Worm (Caenorhabditis elegans) whole organism, early embryonic: ENCODE measurements around the gene R160.6.

Experiments used
- B0310.2 ChIP-seq: sonication (generic microtip); optimal IDR thresholded peaks from 2 replicates; lab custom pipeline; 2016; ENCODE audit warnings: mild to moderate bottlenecking, missing genetic modification characterization, missing compliant biosample characterization
- F13C5.2 ChIP-seq: sonication (generic microtip); optimal IDR thresholded peaks from 2 replicates; lab custom pipeline; 2017; ENCODE audit warnings: mild to moderate bottlenecking, missing genetic modification characterization, inconsistent platforms, missing compliant biosample characterization
- aly-1 ChIP-seq: sonication (generic microtip); optimal IDR thresholded peaks from 2 replicates; lab custom pipeline; 2016; ENCODE audit warnings: missing genetic modification characterization, missing compliant biosample characterization
- ama-1 ChIP-seq: fragments of 150-350 bp; optimal IDR thresholded peaks from 2 replicates; lab custom pipeline; 2014
- ceh-13 ChIP-seq: fragments of 200-800 bp; sonication (Bioruptor generic); optimal IDR thresholded peaks from 2 replicates; lab custom pipeline; 2018; ENCODE audit warnings: mild to moderate bottlenecking, missing genetic modification characterization, missing compliant biosample characterization
- ceh-36 ChIP-seq: sonication (generic microtip); optimal IDR thresholded peaks from 2 replicates; lab custom pipeline; 2016; ENCODE audit warnings: missing genetic modification characterization, inconsistent platforms, missing compliant biosample characterization
- ets-7 ChIP-seq: sonication (generic microtip); optimal IDR thresholded peaks from 2 replicates; lab custom pipeline; 2016; ENCODE audit warnings: missing genotype, missing genetic modification characterization, missing compliant biosample characterization
- flt-1 ChIP-seq: fragments of 200-800 bp; sonication (Bioruptor generic); IDR thresholded peaks from 2 replicates; pipeline ENCODE4 v1.3.6; 2022; ENCODE audit warnings: missing genetic modification characterization, missing compliant biosample characterization
- hmbx-1 ChIP-seq: sonication (generic microtip); optimal IDR thresholded peaks from 2 replicates; lab custom pipeline; 2016; ENCODE audit warnings: mild to moderate bottlenecking, missing genetic modification characterization, missing compliant biosample characterization
- hmg-4 ChIP-seq: fragments of 200-800 bp; sonication (Bioruptor generic); optimal IDR thresholded peaks from 2 replicates; lab custom pipeline; 2018; ENCODE audit warnings: mild to moderate bottlenecking, missing genetic modification characterization, missing compliant biosample characterization
- hnd-1 ChIP-seq: sonication (generic microtip); optimal IDR thresholded peaks from 2 replicates; lab custom pipeline; 2016; ENCODE audit warnings: missing genetic modification characterization, missing compliant biosample characterization
- pes-1 ChIP-seq: fragments of 200-800 bp; sonication (Bioruptor generic); IDR thresholded peaks from 2 replicates; pipeline ENCODE4 v1.3.6; 2022; ENCODE audit warnings: missing genetic modification reagents, missing genetic modification characterization, missing compliant biosample characterization
- scrt-1 ChIP-seq: fragments of 200-800 bp; sonication (Bioruptor generic); IDR thresholded peaks from 2 replicates; pipeline ENCODE4 v1.3.6; 2022; ENCODE audit warnings: missing genetic modification characterization, missing compliant biosample characterization
- sea-1 ChIP-seq: fragments of 200-800 bp; sonication (Bioruptor generic); conservative IDR thresholded peaks from 2 replicates; pipeline ENCODE4 v1.3.6; 2022; ENCODE audit warnings: missing genetic modification characterization, missing compliant biosample characterization
- tbx-11 ChIP-seq: fragments of 200-800 bp; sonication (Bioruptor generic); IDR thresholded peaks from 2 replicates; pipeline ENCODE4 v1.3.6; 2022; ENCODE audit warnings: missing genetic modification characterization, missing compliant biosample characterization
- tbx-37 ChIP-seq: fragments of 200-800 bp; sonication (Bioruptor generic); conservative IDR thresholded peaks from 2 replicates; pipeline ENCODE4 v1.3.6; 2022; ENCODE audit warnings: missing genetic modification reagents, missing genetic modification characterization, missing compliant biosample characterization
- tra-4 ChIP-seq: sonication (generic microtip); optimal IDR thresholded peaks from 2 replicates; lab custom pipeline; 2017; ENCODE audit warnings: missing genetic modification characterization, missing compliant biosample characterization

The R160.6 gene

ce11 chrX:4371413-4371812, 1.6 kb downstream of the R160.6 start, which contains the start of gene R160.13:
TSS of gene R160.13 (minus strand) at chrX:4371513.
- TF ChIP-seq scrt-1, result no peak
- no peak for TF ChIP-seq hmbx-1
- no peak for TF ChIP-seq ets-7

- no peak for TF ChIP-seq ets-7
- no peak for TF ChIP-seq flt-1
- TF ChIP-seq pes-1 (GFP tag; lab: Robert Waterston, UW), result no peak
- no peak for TF ChIP-seq tbx-37 (GFP tag; lab: Robert Waterston, UW)
- TF ChIP-seq ceh-13 (GFP tag; lab: Kevin White, UChicago), result no peak
- TF ChIP-seq hmg-4 (GFP tag; lab: Kevin White, UChicago), result no peak
- no peak for TF ChIP-seq sea-1 (GFP tag; lab: Robert Waterston, UW)
- TF ChIP-seq B0310.2 (tag; lab: Kevin White, UChicago), result no peak
- no peak for TF ChIP-seq tra-4 (tag; lab: Kevin White, UChicago)
- TF ChIP-seq hnd-1 (tag; lab: Kevin White, UChicago), result no peak
- TF ChIP-seq hmbx-1, result no peak
- no peak for TF ChIP-seq ama-1 (lab: Kevin White, UChicago)
- no peak for TF ChIP-seq aly-1 (tag; lab: Kevin White, UChicago)
- TF ChIP-seq F13C5.2 (tag; lab: Kevin White, UChicago), result no peak
These were observed 2.3 kb downstream of the R160.6 start, which contains the start of gene R160.5 for ce11 chrX:4370756-4371155. TSS of gene R160.5 (minus strand) at chrX:4370856.

ce11 chrX:4368800-4369199, 4.2 kb downstream of the R160.6 start, which contains the start of gene R160.4:
TSS of gene R160.4 (minus strand) at chrX:4368900.
- no peak for TF ChIP-seq hmg-4 (GFP tag; lab: Kevin White, UChicago)
- TF ChIP-seq aly-1 (tag; lab: Kevin White, UChicago), result no peak

ce11 chrX:4367414-4367813, 5.6 kb downstream of the R160.6 start, which contains the start of gene R160.10:
TSS of gene R160.10 (minus strand) at chrX:4367514.
- TF ChIP-seq F13C5.2 (tag; lab: Kevin White, UChicago) (no peak), ceh-13 (GFP tag; lab: Kevin White, UChicago) (no peak), B0310.2 (tag; lab: Kevin White, UChicago) (no peak), aly-1 (tag; lab: Kevin White, UChicago) (no peak), tra-4 (tag; lab: Kevin White, UChicago) (no peak), hmg-4 (GFP tag; lab: Kevin White, UChicago) (no peak), ceh-36 (tag; lab: Kevin White, UChicago) (no peak), flt-1 (no peak), hmbx-1 (no peak), pes-1 (GFP tag; lab: Robert Waterston, UW) (no peak), sea-1 (GFP tag; lab: Robert Waterston, UW) (no peak), hnd-1 (tag; lab: Kevin White, UChicago) (no peak), tbx-11 (GFP tag; lab: Robert Waterston, UW) (no peak)

ce11 chrX:4366231-4366630, 6.8 kb downstream of the R160.6 start, which contains the start of gene R160.3:
TSS of gene R160.3 (minus strand) at chrX:4366331.
- TF ChIP-seq tbx-11 (GFP tag; lab: Robert Waterston, UW), result no peak
- TF ChIP-seq hmbx-1, result no peak
- no peak for TF ChIP-seq tbx-37 (GFP tag; lab: Robert Waterston, UW)
- no peak for TF ChIP-seq ama-1 (lab: Kevin White, UChicago)
- TF ChIP-seq aly-1 (tag; lab: Kevin White, UChicago), result no peak
- no peak for TF ChIP-seq F13C5.2 (tag; lab: Kevin White, UChicago)

- TF ChIP-seq hmg-4 (GFP tag; lab: Kevin White, UChicago), result no peak
- no peak for TF ChIP-seq hnd-1 (tag; lab: Kevin White, UChicago)
- no peak for TF ChIP-seq tbx-11 (GFP tag; lab: Robert Waterston, UW)
- no peak for TF ChIP-seq flt-1
- no peak for TF ChIP-seq ceh-36 (tag; lab: Kevin White, UChicago)
- TF ChIP-seq pes-1 (GFP tag; lab: Robert Waterston, UW), result no peak
- TF ChIP-seq tbx-37 (GFP tag; lab: Robert Waterston, UW), result no peak
- no peak for TF ChIP-seq F13C5.2 (tag; lab: Kevin White, UChicago)
These were observed 8.1 kb downstream of the R160.6 start, which contains the start of gene F14H12.8 for ce11 chrX:4364877-4365276. TSS of gene F14H12.8 (minus strand) at chrX:4364977.

- TF ChIP-seq ceh-36 (tag; lab: Kevin White, UChicago), result no peak
- TF ChIP-seq flt-1, result no peak
- TF ChIP-seq B0310.2 (tag; lab: Kevin White, UChicago), result no peak
- TF ChIP-seq scrt-1, result no peak
- TF ChIP-seq tbx-37 (GFP tag; lab: Robert Waterston, UW), result no peak
- no peak for TF ChIP-seq sea-1 (GFP tag; lab: Robert Waterston, UW)
- TF ChIP-seq ceh-13 (GFP tag; lab: Kevin White, UChicago), result no peak
- no peak for TF ChIP-seq pes-1 (GFP tag; lab: Robert Waterston, UW)
- TF ChIP-seq hmg-4 (GFP tag; lab: Kevin White, UChicago), result no peak
- no peak for TF ChIP-seq F13C5.2 (tag; lab: Kevin White, UChicago)
- TF ChIP-seq hnd-1 (tag; lab: Kevin White, UChicago), result no peak
- TF ChIP-seq tra-4 (tag; lab: Kevin White, UChicago), result no peak
- TF ChIP-seq aly-1 (tag; lab: Kevin White, UChicago), result no peak
- TF ChIP-seq ets-7, result no peak
- TF ChIP-seq hmbx-1, result no peak
- TF ChIP-seq ama-1 (lab: Kevin White, UChicago), result no peak
- TF ChIP-seq tbx-11 (GFP tag; lab: Robert Waterston, UW), result no peak
These were observed 9.8 kb downstream of the R160.6 start, which contains the start of gene F14H12.17 for ce11 chrX:4363200-4363599. TSS of gene F14H12.17 (minus strand) at chrX:4363300.

ce11 chrX:4362522-4362921, 10.5 kb downstream of the R160.6 start, which contains the start of gene F14H12.7:
TSS of gene F14H12.7 (minus strand) at chrX:4362622.
- TF ChIP-seq scrt-1 (no peak), ceh-36 (tag; lab: Kevin White, UChicago) (no peak)
